Fruit fly (Drosophila melanogaster) whole organism, pupa: ENCODE results near the gene Vha16-2.

Source experiments
- CG10348 ChIP-seq: fragments of 200-800 bp; sonication (Bioruptor generic); IDR thresholded peaks from 2 replicates; pipeline ENCODE4 v1.3.6; 2022; ENCODE audit warnings: missing biosample characterization, missing genetic modification characterization
- CG12605 ChIP-seq: fragments of 200-800 bp; sonication (Bioruptor generic); IDR thresholded peaks from 2 replicates; pipeline ENCODE4 v1.3.6; 2022; ENCODE audit warnings: missing biosample characterization, missing genetic modification characterization
- CG13204 ChIP-seq: fragments of 200-800 bp; sonication (Bioruptor generic); optimal IDR thresholded peaks from 2 replicates; lab custom pipeline; 2018; ENCODE audit warnings: missing biosample characterization, mild to moderate bottlenecking, missing genetic modification characterization, moderate library complexity
- CG14655 ChIP-seq: fragments of 200-800 bp; sonication (Bioruptor generic); optimal IDR thresholded peaks from 3 replicates; lab custom pipeline; 2017; ENCODE audit warnings: mild to moderate bottlenecking, missing biosample characterization, missing genetic modification reagents, missing genetic modification characterization
- CG15710 ChIP-seq: fragments of 200-800 bp; sonication (Bioruptor generic); optimal IDR thresholded peaks from 2 replicates; lab custom pipeline; 2018; ENCODE audit warnings: missing biosample characterization, mild to moderate bottlenecking, missing genetic modification characterization, moderate library complexity
- CG17806 ChIP-seq: fragments of 200-800 bp; sonication (Bioruptor generic); optimal IDR thresholded peaks from 2 replicates; lab custom pipeline; 2018; ENCODE audit warnings: missing biosample characterization, mild to moderate bottlenecking, missing genetic modification characterization, moderate library complexity
- CG32121 ChIP-seq: fragments of 200-800 bp; sonication (Bioruptor generic); IDR thresholded peaks from 2 replicates; pipeline ENCODE4 v1.3.6; 2022; ENCODE audit warnings: missing biosample characterization, missing genetic modification characterization
- CG34367 ChIP-seq: fragments of 200-800 bp; sonication (Bioruptor generic); optimal IDR thresholded peaks from 2 replicates; lab custom pipeline; 2018; ENCODE audit warnings: missing biosample characterization, mild to moderate bottlenecking, missing genetic modification characterization
- CG4496 ChIP-seq: fragments of 200-800 bp; sonication (Bioruptor generic); IDR thresholded peaks from 3 replicates; pipeline ENCODE4 v1.3.6; 2022; ENCODE audit warnings: missing biosample characterization, missing genetic modification characterization
- CG8159 ChIP-seq: fragments of 200-800 bp; sonication (Bioruptor generic); optimal IDR thresholded peaks from 3 replicates; lab custom pipeline; 2018; ENCODE audit warnings: missing biosample characterization, mild to moderate bottlenecking, missing genetic modification characterization, moderate library complexity
- CG8301 ChIP-seq: fragments of 200-800 bp; sonication (Bioruptor generic); optimal IDR thresholded peaks from 2 replicates; lab custom pipeline; 2018; ENCODE audit warnings: missing biosample characterization, mild to moderate bottlenecking, missing genetic modification characterization
- CG9948 ChIP-seq: fragments of 200-800 bp; sonication (Bioruptor generic); optimal IDR thresholded peaks from 2 replicates; lab custom pipeline; 2018; ENCODE audit warnings: missing biosample characterization, mild to moderate bottlenecking, missing genetic modification characterization, moderate library complexity
- D1 ChIP-seq: fragments of 200-800 bp; sonication (Bioruptor generic); optimal IDR thresholded peaks from 2 replicates; lab custom pipeline; 2018; ENCODE audit warnings: missing biosample characterization, mild to moderate bottlenecking, missing genetic modification characterization, moderate library complexity
- EcR ChIP-seq: fragments of 200-800 bp; sonication (Bioruptor generic); optimal IDR thresholded peaks from 3 replicates; lab custom pipeline; 2019; ENCODE audit warnings: missing biosample characterization, missing genetic modification characterization, mild to moderate bottlenecking, moderate library complexity, missing genetic modification reagents
- Ets98B ChIP-seq: fragments of 200-800 bp; sonication (Bioruptor generic); IDR thresholded peaks from 2 replicates; pipeline ENCODE4 v1.3.6; 2022; ENCODE audit warnings: missing biosample characterization, missing genetic modification characterization
- Pif1A ChIP-seq: fragments of 200-800 bp; sonication (Bioruptor generic); optimal IDR thresholded peaks from 3 replicates; lab custom pipeline; 2016; ENCODE audit warnings: missing biosample characterization, missing genetic modification characterization
- Pif1B ChIP-seq: fragments of 200-800 bp; sonication (Bioruptor generic); optimal IDR thresholded peaks from 3 replicates; lab custom pipeline; 2016; ENCODE audit warnings: missing biosample characterization, missing genetic modification characterization
- Snoo ChIP-seq: fragments of 200-800 bp; sonication (Bioruptor generic); optimal IDR thresholded peaks from 3 replicates; lab custom pipeline; 2017; ENCODE audit warnings: missing biosample characterization, mild to moderate bottlenecking, missing genetic modification characterization, inconsistent platforms
- fd96Ca ChIP-seq: fragments of 200-800 bp; sonication (Bioruptor generic); IDR thresholded peaks from 3 replicates; pipeline ENCODE4 v1.3.6; 2022; ENCODE audit warnings: missing biosample characterization, missing genetic modification characterization
- gl ChIP-seq: fragments of 200-800 bp; sonication (Bioruptor generic); optimal IDR thresholded peaks from 2 replicates; lab custom pipeline; 2018; ENCODE audit warnings: missing biosample characterization, mild to moderate bottlenecking, missing genetic modification characterization
- rn ChIP-seq: fragments of 200-800 bp; sonication (Bioruptor generic); IDR thresholded peaks from 2 replicates; pipeline ENCODE4 v1.3.6; 2022; ENCODE audit warnings: missing biosample characterization, missing genetic modification characterization

The Vha16-2 gene

dm6 chr3L:11432472-11432871 lies 42.3 kb upstream of the Vha16-2 start:
- TF ChIP-seq CG8301 (tag; lab: Kevin White, UChicago) (no peak), CG8159 (no peak), gl (tag; lab: Kevin White, UChicago) (no peak)

- TF ChIP-seq D1 (tag; lab: Kevin White, UChicago) (no peak), CG34367 (tag; lab: Kevin White, UChicago) (no peak), fd96Ca (GFP tag; lab: Robert Waterston, UW) (peak; percentile 65), CG32121 (0 out of 2 replicates have a peak, but pooled peaks have one; percentile 18), CG10348 (GFP tag; lab: Robert Waterston, UW) (no peak), CG13204 (no peak), EcR (GFP tag; lab: Kevin White, UChicago) (no peak), CG4496 (GFP tag; lab: Robert Waterston, UW) (peak; percentile 71), Snoo (tag; lab: Kevin White, UChicago) (no peak), Pif1A (GFP tag; lab: Kevin White, UChicago) (no peak), rn (0 out of 2 replicates have a peak, but pooled peaks have one; percentile 15), Pif1B (GFP tag; lab: Kevin White, UChicago) (no peak), Ets98B (GFP tag; lab: Robert Waterston, UW) (no peak), CG8159 (peak; percentile 56), CG17806 (tag; lab: Kevin White, UChicago) (peak; percentile 21), CG15710 (peak; percentile 6), CG9948 (tag; lab: Kevin White, UChicago) (peak; percentile 4), CG12605 (no peak), CG14655 (GFP tag; lab: Kevin White, UChicago) (peak; percentile 31), gl (tag; lab: Kevin White, UChicago) (no peak), CG8301 (tag; lab: Kevin White, UChicago) (no peak)
Observed at dm6 chr3L:11433151-11433550, 41.6 kb upstream of the Vha16-2 start.

- TF ChIP-seq D1 (tag; lab: Kevin White, UChicago) = no peak
- no peak for TF ChIP-seq fd96Ca (GFP tag; lab: Robert Waterston, UW)
- no peak for TF ChIP-seq CG10348 (GFP tag; lab: Robert Waterston, UW)
- TF ChIP-seq CG14655 (GFP tag; lab: Kevin White, UChicago) = no peak
- no peak for TF ChIP-seq CG32121
- no peak for TF ChIP-seq CG17806 (tag; lab: Kevin White, UChicago)
- TF ChIP-seq, all 21 proteins: peak for 0
Observed at dm6 chr3L:11434112-11434511, 40.6 kb upstream of the Vha16-2 start.

dm6 chr3L:11435376-11435775 lies 39.4 kb upstream of the Vha16-2 start, which contains the start of gene CG6149:
CG6149 (minus strand) TSS chr3L:11435476.
- TF ChIP-seq CG8159 = no peak
- TF ChIP-seq CG4496 (GFP tag; lab: Robert Waterston, UW) = no peak
- no peak for TF ChIP-seq Pif1A (GFP tag; lab: Kevin White, UChicago)
- TF ChIP-seq Ets98B (GFP tag; lab: Robert Waterston, UW) = no peak
- no peak for TF ChIP-seq CG8301 (tag; lab: Kevin White, UChicago)
- no peak for TF ChIP-seq CG10348 (GFP tag; lab: Robert Waterston, UW)
- no peak for TF ChIP-seq CG15710
- TF ChIP-seq Snoo (tag; lab: Kevin White, UChicago) = no peak
- TF ChIP-seq CG13204 = no peak
- TF ChIP-seq CG32121 = no peak
- no peak for TF ChIP-seq CG17806 (tag; lab: Kevin White, UChicago)
- no peak for TF ChIP-seq rn
- no peak for TF ChIP-seq CG12605
- TF ChIP-seq Pif1B (GFP tag; lab: Kevin White, UChicago) = no peak

dm6 chr3L:11439570-11439969 lies 35.2 kb upstream of the Vha16-2 start:
- TF ChIP-seq CG34367 (tag; lab: Kevin White, UChicago) (peak; percentile 15), CG4496 (GFP tag; lab: Robert Waterston, UW) (peak; percentile 57; the same call in 2 of the 3 replicates), Pif1A (GFP tag; lab: Kevin White, UChicago) (peak; percentile 53), CG13204 (no peak), CG15710 (peak; percentile 44), gl (tag; lab: Kevin White, UChicago) (no peak), CG14655 (GFP tag; lab: Kevin White, UChicago) (peak; percentile 46), CG32121 (no peak), CG8301 (tag; lab: Kevin White, UChicago) (peak; percentile 3), CG8159 (peak; percentile 75), CG10348 (GFP tag; lab: Robert Waterston, UW) (no peak), Pif1B (GFP tag; lab: Kevin White, UChicago) (peak; percentile 43), D1 (tag; lab: Kevin White, UChicago) (no peak), fd96Ca (GFP tag; lab: Robert Waterston, UW) (0 out of 3 replicates have a peak, but pooled peaks have one; percentile 8), CG9948 (tag; lab: Kevin White, UChicago) (peak; percentile 49), rn (no peak), Ets98B (GFP tag; lab: Robert Waterston, UW) (peak; percentile 26; the same call in 1 of the 2 replicates), Snoo (tag; lab: Kevin White, UChicago) (no peak), CG17806 (tag; lab: Kevin White, UChicago) (peak; percentile 55), EcR (GFP tag; lab: Kevin White, UChicago) (no peak), CG12605 (peak; percentile 43; the same call in 1 of the 2 replicates)

- TF ChIP-seq D1 (tag; lab: Kevin White, UChicago) (no peak), CG15710 (no peak), CG13204 (no peak), CG14655 (GFP tag; lab: Kevin White, UChicago) (no peak), fd96Ca (GFP tag; lab: Robert Waterston, UW) (no peak), Pif1B (GFP tag; lab: Kevin White, UChicago) (no peak), Snoo (tag; lab: Kevin White, UChicago) (no peak), CG4496 (GFP tag; lab: Robert Waterston, UW) (no peak), CG8301 (tag; lab: Kevin White, UChicago) (no peak), CG34367 (tag; lab: Kevin White, UChicago) (no peak), CG17806 (tag; lab: Kevin White, UChicago) (no peak), CG10348 (GFP tag; lab: Robert Waterston, UW) (no peak)
Observed at dm6 chr3L:11440258-11440657, 34.5 kb upstream of the Vha16-2 start.
